Worm (Caenorhabditis elegans) whole organism, L2 larva: Measurements from ENCODE around the gene F32D8.3.

ENCODE experiments used
- R02D3.7 ChIP-seq: fragments of 150-350 bp; optimal IDR thresholded peaks from 2 replicates; lab custom pipeline; 2014; ENCODE audit warnings: missing biosample characterization, missing genetic modification characterization
- ama-1 ChIP-seq: fragments of 150-350 bp; optimal IDR thresholded peaks from 2 replicates; lab custom pipeline; 2018; ENCODE audit warnings: inconsistent platforms
- elt-3 ChIP-seq: sonication (generic microtip); optimal IDR thresholded peaks from 2 replicates; lab custom pipeline; 2017; ENCODE audit warnings: missing biosample characterization, missing genetic modification characterization
- mdl-1 ChIP-seq, 2 experiments: fragments of 150-350 bp in 1 of 2; sonication (generic microtip) in 1 of 2; optimal IDR thresholded peaks; 2 replicates each; lab custom pipeline; 2017; ENCODE audit warnings: missing biosample characterization in 2 of 2, missing genetic modification characterization in 2 of 2
- nhr-6 ChIP-seq: fragments of 150-350 bp; optimal IDR thresholded peaks from 2 replicates; lab custom pipeline; 2014; ENCODE audit warnings: missing biosample characterization, missing genetic modification characterization
- nhr-77 ChIP-seq: fragments of 150-350 bp; optimal IDR thresholded peaks from 2 replicates; lab custom pipeline; 2014; ENCODE audit warnings: missing biosample characterization, missing genetic modification characterization
- skn-1 ChIP-seq: sonication (generic microtip); optimal IDR thresholded peaks from 2 replicates; lab custom pipeline; 2017; ENCODE audit warnings: missing biosample characterization, missing genetic modification characterization
- sma-3 ChIP-seq: sonication (generic microtip); optimal IDR thresholded peaks from 2 replicates; lab custom pipeline; 2016; ENCODE audit warnings: missing genetic modification reagents, missing genetic modification characterization, missing compliant biosample characterization
- sma-9 ChIP-seq, 2 experiments: fragments of 150-350 bp in 1 of 2; sonication (generic microtip) in 1 of 2; optimal IDR thresholded peaks; 2 replicates each; lab custom pipeline; 2014 to 2016; ENCODE audit warnings: missing genetic modification characterization in 2 of 2, mild to moderate bottlenecking in 1 of 2, missing biosample characterization in 1 of 2, missing compliant biosample characterization in 1 of 2, missing genetic modification reagents in 1 of 2, moderate library complexity in 1 of 2
- unc-39 ChIP-seq: fragments of 150-350 bp; optimal IDR thresholded peaks from 2 replicates; lab custom pipeline; 2014; ENCODE audit warnings: missing biosample characterization, missing genetic modification characterization
- unc-55 ChIP-seq: fragments of 150-350 bp; sonication (generic microtip); optimal IDR thresholded peaks from 3 replicates; lab custom pipeline; 2014; ENCODE audit warnings: missing biosample characterization, missing genetic modification reagents, missing genetic modification characterization
- ztf-11 ChIP-seq: sonication (generic microtip); optimal IDR thresholded peaks from 2 replicates; lab custom pipeline; 2017; ENCODE audit warnings: missing biosample characterization, missing genetic modification characterization
- ztf-4 ChIP-seq: fragments of 150-350 bp; optimal IDR thresholded peaks from 2 replicates; lab custom pipeline; 2014; ENCODE audit warnings: missing biosample characterization, missing genetic modification characterization

DNA sequence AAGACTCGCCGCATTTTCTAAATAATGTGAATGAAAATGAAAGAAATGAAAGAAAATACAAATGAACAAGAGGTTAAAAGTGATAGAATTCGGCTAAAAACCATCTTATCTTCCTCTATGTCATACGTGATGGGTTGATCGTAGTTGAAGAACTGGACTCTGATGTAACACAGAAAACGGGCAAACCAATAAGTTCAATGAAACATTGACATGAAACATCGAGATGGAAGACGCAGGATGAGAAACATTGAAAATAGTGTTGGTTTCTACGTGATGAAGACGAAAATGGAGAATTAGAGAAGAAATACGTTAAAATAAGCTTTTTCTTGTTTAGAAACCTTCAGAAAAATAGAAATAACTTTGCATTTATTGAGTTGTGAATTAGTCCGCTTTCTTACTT is 4.3 kb downstream of the F32D8.3 start, which contains the start of gene F32D8.12:
- TF ChIP-seq unc-39 (tag; lab: Kevin White, UChicago) (no peak), ama-1 (lab: Kevin White, UChicago) (no peak), mdl-1 (tag; optimal IDR thresholded peaks at IDR 0.05; lab: Kevin White, UChicago) (no peak), skn-1 (tag; lab: Kevin White, UChicago) (no peak), elt-3 (no peak), ztf-4 (tag; lab: Kevin White, UChicago) (no peak), nhr-6 (tag; lab: Kevin White, UChicago) (no peak), unc-55 (peak; percentile 20), R02D3.7 (tag; lab: Kevin White, UChicago) (no peak), sma-9 (GFP tag; optimal IDR thresholded peaks at IDR 0.05; lab: Kevin White, UChicago) (peak; percentile 18), sma-9 (tag; optimal IDR thresholded peaks at IDR 0.05; lab: Kevin White, UChicago) (no peak), sma-3 (peak; percentile 6), nhr-77 (tag; lab: Kevin White, UChicago) (no peak), ztf-11 (tag; lab: Kevin White, UChicago) (no peak)
